Worm (Caenorhabditis elegans) whole organism, L2 larva: ENCODE data around the gene taf-2.

Source experiments
- F13H6.1 ChIP-seq: sonication (generic microtip); optimal IDR thresholded peaks from 2 replicates; lab custom pipeline; 2016; ENCODE audit warnings: missing genetic modification characterization, missing compliant biosample characterization
- egl-27 ChIP-seq: sonication (generic microtip); optimal IDR thresholded peaks from 3 replicates; lab custom pipeline; 2017; ENCODE audit warnings: missing biosample characterization, missing genetic modification reagents, missing genetic modification characterization
- elt-3 ChIP-seq: sonication (generic microtip); optimal IDR thresholded peaks from 2 replicates; lab custom pipeline; 2017; ENCODE audit warnings: missing biosample characterization, missing genetic modification characterization
- fos-1 ChIP-seq: fragments of 150-350 bp; optimal IDR thresholded peaks from 2 replicates; lab custom pipeline; 2014; ENCODE audit warnings: missing biosample characterization, missing genetic modification characterization
- lin-39 ChIP-seq: fragments of 150-350 bp; optimal IDR thresholded peaks from 2 replicates; lab custom pipeline; 2014; ENCODE audit warnings: missing biosample characterization, missing genetic modification reagents, missing genetic modification characterization
- nhr-25 ChIP-seq: fragments of 150-350 bp; sonication (generic microtip); optimal IDR thresholded peaks from 3 replicates; lab custom pipeline; 2014; ENCODE audit warnings: missing biosample characterization, missing genetic modification characterization
- skn-1 ChIP-seq: sonication (generic microtip); optimal IDR thresholded peaks from 2 replicates; lab custom pipeline; 2017; ENCODE audit warnings: missing biosample characterization, missing genetic modification characterization
- snpc-4 ChIP-seq: fragments of 150-350 bp; optimal IDR thresholded peaks from 2 replicates; lab custom pipeline; 2014; ENCODE audit warnings: missing biosample characterization, missing genetic modification characterization
- zag-1 ChIP-seq: fragments of 150-350 bp; optimal IDR thresholded peaks from 2 replicates; lab custom pipeline; 2014; ENCODE audit warnings: missing biosample characterization, missing genetic modification characterization
- ztf-11 ChIP-seq: sonication (generic microtip); optimal IDR thresholded peaks from 2 replicates; lab custom pipeline; 2017; ENCODE audit warnings: missing biosample characterization, missing genetic modification characterization

- TF ChIP-seq snpc-4 (tag; lab: Kevin White, UChicago) = no peak
- TF ChIP-seq F13H6.1 (tag; lab: Kevin White, UChicago) = no peak
- no peak for TF ChIP-seq skn-1 (tag; lab: Kevin White, UChicago)
- TF ChIP-seq fos-1 = no peak
- no peak for TF ChIP-seq lin-39
- TF ChIP-seq elt-3 (tag; lab: Kevin White, UChicago) = no peak
- no peak for TF ChIP-seq ztf-11 (tag; lab: Kevin White, UChicago)
- TF ChIP-seq egl-27 (tag; lab: Kevin White, UChicago) = no peak
- TF ChIP-seq zag-1 (tag; lab: Kevin White, UChicago) = no peak
- TF ChIP-seq nhr-25 (tag; lab: Kevin White, UChicago) = no peak
These were observed 54.2 kb downstream of the taf-2 start for ce11 chrIV:3539253-3539652.
